Worm (Caenorhabditis elegans) whole organism, young adult: ENCODE data around the gene mrpl-39.

Source experiments
- cebp-2 ChIP-seq: fragments of 200-800 bp; sonication (Bioruptor generic); IDR thresholded peaks from 2 replicates; pipeline ENCODE4 v1.3.6; 2022; ENCODE audit warnings: missing genetic modification characterization, missing compliant biosample characterization
- ceh-58 ChIP-seq: fragments of 200-800 bp; sonication (Bioruptor generic); IDR thresholded peaks from 2 replicates; pipeline ENCODE4 v1.3.6; 2022; ENCODE audit warnings: missing genetic modification characterization, missing compliant biosample characterization

DNA sequence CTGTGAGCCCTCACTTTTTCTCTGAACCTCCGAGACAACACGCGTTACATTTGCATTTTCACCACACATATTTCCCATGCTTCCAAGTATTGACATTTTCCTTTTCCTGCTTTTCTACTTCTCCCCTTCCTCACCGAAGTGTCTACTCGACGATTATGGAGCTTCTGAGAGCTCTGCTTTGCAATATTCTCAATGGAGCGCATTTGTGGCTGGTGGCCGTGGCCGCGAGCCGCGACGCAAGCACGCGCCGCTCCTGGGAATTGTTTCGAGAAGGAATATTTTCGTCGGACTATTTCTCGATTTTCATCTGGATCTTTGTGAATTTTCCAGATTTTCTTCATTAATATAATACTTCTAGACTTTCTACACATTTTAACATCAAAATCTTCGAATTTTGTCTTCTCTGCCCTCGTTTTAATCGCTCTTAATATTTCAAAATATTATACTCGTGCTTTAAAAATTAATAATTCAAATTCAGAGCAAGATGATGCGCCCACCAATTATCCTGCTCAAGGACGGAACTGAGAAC is 50.5 kb downstream of the mrpl-39 start, which contains the start of the genes T10B5.4 and cct-7:
- TF ChIP-seq cebp-2 (GFP tag; lab: Robert Waterston, UW) = no peak
- no peak for TF ChIP-seq ceh-58 (GFP tag; lab: Robert Waterston, UW)
